Fruit fly (Drosophila melanogaster) whole organism: Measurements from ENCODE around the gene lcs.

Source experiments
- CG8478 ChIP-seq: fragments of >200 bp; optimal IDR thresholded peaks from 2 replicates; lab custom pipeline; 2018; ENCODE audit warnings: inconsistent platforms
- psq ChIP-seq: fragments of >200 bp; optimal IDR thresholded peaks from 2 replicates; lab custom pipeline; 2017

DNA sequence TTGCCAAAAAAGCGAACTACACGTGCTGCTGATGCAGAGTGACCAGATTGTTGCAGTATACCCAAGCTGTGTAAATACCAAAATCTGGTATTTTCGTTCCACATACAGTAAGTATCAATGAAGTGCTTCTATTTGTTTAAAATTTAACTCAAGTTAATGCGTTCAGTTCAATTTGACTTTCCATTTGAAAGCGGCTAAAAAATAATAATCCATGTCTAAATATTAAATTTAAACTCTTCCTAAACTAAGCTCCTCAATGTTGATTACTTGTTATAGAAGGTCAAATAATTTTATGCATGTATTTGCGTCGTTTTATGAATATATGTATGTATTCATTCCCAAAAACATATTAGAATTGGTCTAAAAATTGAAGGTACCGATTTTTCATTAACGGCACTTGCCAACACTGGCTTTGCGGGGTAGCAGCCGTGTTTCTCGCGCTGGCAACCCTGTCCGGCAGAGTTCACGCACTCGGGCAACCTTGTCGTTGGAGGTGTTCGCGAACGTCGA is 47.3 kb downstream of the lcs start, which contains the start of the genes peng and sol:
- TF ChIP-seq psq (lab: Kevin White, UChicago) (no peak), CG8478 (lab: Kevin White, UChicago) (no peak)
